Fruit fly (Drosophila melanogaster) whole organism: ENCODE results near the gene Trf2.

Experiments
- Dll ChIP-seq: fragments of >200 bp; optimal IDR thresholded peaks from 2 replicates; lab custom pipeline; 2017
- EcR ChIP-seq, 2 experiments: fragments of >200 bp; optimal IDR thresholded peaks; 2 replicates each; lab custom pipeline; 2017; ENCODE audit warnings: missing biosample characterization in 2 of 2, missing genetic modification characterization in 2 of 2, missing genetic modification reagents in 2 of 2
- usp ChIP-seq: fragments of >200 bp; optimal IDR thresholded peaks from 2 replicates; lab custom pipeline; 2017; ENCODE audit warnings: missing biosample characterization, missing genetic modification characterization, mixed read lengths

DNA sequence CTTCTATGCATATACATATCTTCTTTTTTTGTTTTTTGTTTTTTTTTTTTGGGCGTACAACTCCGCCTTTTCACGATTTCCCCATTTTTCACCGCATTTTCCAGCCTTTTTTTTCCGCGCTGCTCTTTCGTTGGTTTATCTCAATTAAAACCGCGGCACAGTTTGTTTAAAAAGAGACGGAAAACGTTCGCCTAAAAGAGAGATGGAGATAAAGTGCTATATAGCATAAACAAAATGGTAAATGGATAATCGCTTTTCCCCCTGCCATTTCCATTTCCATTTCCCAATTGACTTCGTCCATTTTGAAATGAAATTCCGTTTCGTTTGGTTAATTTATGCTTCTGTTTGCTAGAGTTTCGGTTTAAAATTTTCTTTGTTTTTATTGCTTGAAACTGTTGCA is 38.1 kb downstream of the Trf2 start:
- TF ChIP-seq EcR (GFP tag; optimal IDR thresholded peaks at IDR 0.05; lab: Kevin White, UChicago) (no peak), usp (no peak), Dll (lab: Kevin White, UChicago) (no peak)
